Worm (Caenorhabditis elegans) whole organism, L2 larva: Measurements from ENCODE around the gene dyf-2.

Experiments
- F13H6.1 ChIP-seq: sonication (generic microtip); optimal IDR thresholded peaks from 2 replicates; lab custom pipeline; 2016; ENCODE audit warnings: missing genetic modification characterization, missing compliant biosample characterization
- R02D3.7 ChIP-seq: fragments of 150-350 bp; optimal IDR thresholded peaks from 2 replicates; lab custom pipeline; 2014; ENCODE audit warnings: missing biosample characterization, missing genetic modification characterization
- alr-1 ChIP-seq: fragments of 150-350 bp; optimal IDR thresholded peaks from 2 replicates; lab custom pipeline; 2014; ENCODE audit warnings: missing biosample characterization, missing genetic modification characterization
- ama-1 ChIP-seq: fragments of 150-350 bp; optimal IDR thresholded peaks from 2 replicates; lab custom pipeline; 2018; ENCODE audit warnings: inconsistent platforms
- blmp-1 ChIP-seq: sonication (generic microtip); optimal IDR thresholded peaks from 2 replicates; lab custom pipeline; 2017; ENCODE audit warnings: missing genetic modification characterization, mild to moderate bottlenecking, missing compliant biosample characterization, antibody characterized with exemption, moderate library complexity; ENCODE audit not compliant: insufficient read depth
- egl-27 ChIP-seq: sonication (generic microtip); optimal IDR thresholded peaks from 3 replicates; lab custom pipeline; 2017; ENCODE audit warnings: missing biosample characterization, missing genetic modification reagents, missing genetic modification characterization
- elt-3 ChIP-seq: sonication (generic microtip); optimal IDR thresholded peaks from 2 replicates; lab custom pipeline; 2017; ENCODE audit warnings: missing biosample characterization, missing genetic modification characterization
- fos-1 ChIP-seq: fragments of 150-350 bp; optimal IDR thresholded peaks from 2 replicates; lab custom pipeline; 2014; ENCODE audit warnings: missing biosample characterization, missing genetic modification characterization
- lin-13 ChIP-seq: fragments of 150-350 bp; optimal IDR thresholded peaks from 2 replicates; lab custom pipeline; 2014; ENCODE audit warnings: missing biosample characterization, missing genetic modification reagents, missing genetic modification characterization
- nhr-11 ChIP-seq: fragments of 150-350 bp; optimal IDR thresholded peaks from 2 replicates; lab custom pipeline; 2014; ENCODE audit warnings: missing biosample characterization, missing genetic modification characterization
- nhr-12 ChIP-seq: fragments of 150-350 bp; optimal IDR thresholded peaks from 2 replicates; lab custom pipeline; 2014; ENCODE audit warnings: missing biosample characterization, missing genetic modification characterization
- nhr-23 ChIP-seq: fragments of 150-350 bp; optimal IDR thresholded peaks from 2 replicates; lab custom pipeline; 2014; ENCODE audit warnings: missing biosample characterization, missing genetic modification reagents, missing genetic modification characterization
- zag-1 ChIP-seq: fragments of 150-350 bp; optimal IDR thresholded peaks from 2 replicates; lab custom pipeline; 2014; ENCODE audit warnings: missing biosample characterization, missing genetic modification characterization
- ztf-4 ChIP-seq: fragments of 150-350 bp; optimal IDR thresholded peaks from 2 replicates; lab custom pipeline; 2014; ENCODE audit warnings: missing biosample characterization, missing genetic modification characterization

ce11 chrIII:13644279-13644678 is 42.0 kb downstream of the dyf-2 start:
- TF ChIP-seq nhr-12 (no peak), nhr-11 (no peak), alr-1 (no peak), lin-13 (GFP tag; lab: Kevin White, UChicago) (no peak), R02D3.7 (tag; lab: Kevin White, UChicago) (no peak), ztf-4 (no peak), egl-27 (tag; lab: Kevin White, UChicago) (no peak), blmp-1 (tag; lab: Kevin White, UChicago) (no peak), elt-3 (tag; lab: Kevin White, UChicago) (no peak), fos-1 (tag; lab: Kevin White, UChicago) (no peak), ama-1 (lab: Kevin White, UChicago) (no peak), F13H6.1 (no peak), zag-1 (tag; lab: Kevin White, UChicago) (no peak), nhr-23 (tag; lab: Kevin White, UChicago) (no peak)
